Worm (Caenorhabditis elegans) whole organism, young adult: ENCODE measurements around the gene thoc-7.

Source experiments
- F37B4.10 ChIP-seq: fragments of 200-800 bp; sonication (Bioruptor generic); IDR thresholded peaks from 2 replicates; pipeline ENCODE4 v1.3.6; 2022; ENCODE audit warnings: missing genetic modification characterization, missing compliant biosample characterization
- F39B2.1 ChIP-seq: fragments of 200-800 bp; sonication (Bioruptor generic); IDR thresholded peaks from 2 replicates; pipeline ENCODE4 v1.3.6; 2022; ENCODE audit warnings: missing genetic modification reagents, missing genetic modification characterization, missing compliant biosample characterization
- F49E8.2 ChIP-seq: sonication (generic microtip); optimal IDR thresholded peaks from 3 replicates; lab custom pipeline; 2017; ENCODE audit warnings: missing genetic modification characterization, mild to moderate bottlenecking, missing compliant biosample characterization, antibody characterized with exemption, moderate library complexity; ENCODE audit not compliant: insufficient read depth
- K12H6.12 ChIP-seq: fragments of 200-800 bp; sonication (Bioruptor generic); optimal IDR thresholded peaks from 2 replicates; lab custom pipeline; 2018; ENCODE audit warnings: mild to moderate bottlenecking, missing genetic modification characterization, missing compliant biosample characterization
- T26A5.8 ChIP-seq: sonication (generic microtip); optimal IDR thresholded peaks from 2 replicates; lab custom pipeline; 2016; ENCODE audit warnings: missing genetic modification characterization, missing compliant biosample characterization
- Y79H2A.3 ChIP-seq: fragments of 200-800 bp; sonication (Bioruptor generic); conservative IDR thresholded peaks from 2 replicates; pipeline ENCODE4 v1.3.6; 2022; ENCODE audit warnings: missing genetic modification reagents, missing genetic modification characterization, missing compliant biosample characterization
- ama-1 ChIP-seq, 3 experiments: fragments of 150-350 bp in 1 of 3; sonication (generic microtip) in 2 of 3; optimal IDR thresholded peaks; 2 replicates each; lab custom pipeline; 2014 to 2018; ENCODE audit warnings: missing biosample characterization in 2 of 3, missing genetic modification characterization in 2 of 3, missing genetic modification reagents in 2 of 3
- aptf-2 ChIP-seq: fragments of 200-800 bp; sonication (Bioruptor generic); conservative IDR thresholded peaks from 2 replicates; pipeline ENCODE4 v1.3.6; 2022; ENCODE audit warnings: missing genetic modification reagents, missing genetic modification characterization, missing compliant biosample characterization
- bed-2 ChIP-seq: fragments of 200-800 bp; sonication (Bioruptor generic); IDR thresholded peaks from 2 replicates; pipeline ENCODE4 v1.3.6; 2022; ENCODE audit warnings: missing genetic modification reagents, missing genetic modification characterization, missing compliant biosample characterization
- ceh-79 ChIP-seq: sonication (generic microtip); optimal IDR thresholded peaks from 2 replicates; lab custom pipeline; 2017; ENCODE audit warnings: mild to moderate bottlenecking, missing genetic modification characterization, missing compliant biosample characterization
- dox-1 ChIP-seq: fragments of 200-800 bp; sonication (Bioruptor generic); IDR thresholded peaks from 2 replicates; pipeline ENCODE4 v1.3.6; 2022; ENCODE audit warnings: missing genetic modification reagents, missing genetic modification characterization, missing compliant biosample characterization
- egl-18 ChIP-seq: fragments of 200-800 bp; sonication (Bioruptor generic); IDR thresholded peaks from 2 replicates; pipeline ENCODE4 v1.3.6; 2022; ENCODE audit warnings: missing genetic modification reagents, missing genetic modification characterization, missing compliant biosample characterization
- egl-44 ChIP-seq: fragments of 200-800 bp; sonication (Bioruptor generic); IDR thresholded peaks from 2 replicates; pipeline ENCODE4 v1.3.6; 2022; ENCODE audit warnings: missing genetic modification reagents, missing genetic modification characterization, missing compliant biosample characterization
- fkh-3 ChIP-seq: sonication (generic microtip); optimal IDR thresholded peaks from 2 replicates; lab custom pipeline; 2016; ENCODE audit warnings: mild to moderate bottlenecking, missing genetic modification characterization, missing compliant biosample characterization
- hmg-1.2 ChIP-seq: fragments of 200-800 bp; sonication (Bioruptor generic); IDR thresholded peaks from 2 replicates; pipeline ENCODE4 v1.3.6; 2022; ENCODE audit warnings: missing genetic modification reagents, missing genetic modification characterization, missing compliant biosample characterization
- hsf-1 ChIP-seq: fragments of 200-800 bp; sonication (Bioruptor generic); IDR thresholded peaks from 2 replicates; pipeline ENCODE4 v1.3.6; 2022; ENCODE audit warnings: missing genetic modification reagents, missing genetic modification characterization, missing compliant biosample characterization
- lag-1 ChIP-seq: fragments of 200-800 bp; sonication (Bioruptor generic); IDR thresholded peaks from 2 replicates; pipeline ENCODE4 v1.3.6; 2022; ENCODE audit warnings: missing genetic modification reagents, missing genetic modification characterization, missing compliant biosample characterization
- let-526 ChIP-seq: fragments of 200-800 bp; sonication (Bioruptor generic); IDR thresholded peaks from 2 replicates; pipeline ENCODE4 v1.3.6; 2022; ENCODE audit warnings: missing genetic modification reagents, missing genetic modification characterization, missing compliant biosample characterization
- lin-26 ChIP-seq: fragments of 200-800 bp; sonication (Bioruptor generic); IDR thresholded peaks from 2 replicates; pipeline ENCODE4 v1.3.6; 2022; ENCODE audit warnings: missing genetic modification reagents, missing genetic modification characterization, missing compliant biosample characterization
- lin-40 ChIP-seq: sonication (generic microtip); optimal IDR thresholded peaks from 2 replicates; lab custom pipeline; 2016; ENCODE audit warnings: missing genetic modification characterization, mild to moderate bottlenecking, missing compliant biosample characterization, missing genotype, missing genetic modification reagents
- lsl-1 ChIP-seq: fragments of 200-800 bp; sonication (Bioruptor generic); optimal IDR thresholded peaks from 2 replicates; lab custom pipeline; 2018; ENCODE audit warnings: mild to moderate bottlenecking, missing genetic modification characterization, moderate library complexity, missing compliant biosample characterization
- madf-10 ChIP-seq: sonication (generic microtip); optimal IDR thresholded peaks from 2 replicates; lab custom pipeline; 2016; ENCODE audit warnings: mild to moderate bottlenecking, missing genetic modification characterization, missing compliant biosample characterization
- madf-3 ChIP-seq: fragments of 200-800 bp; sonication (Bioruptor generic); IDR thresholded peaks from 2 replicates; pipeline ENCODE4 v1.3.6; 2022; ENCODE audit warnings: missing genetic modification reagents, missing genetic modification characterization, missing compliant biosample characterization
- madf-6 ChIP-seq: fragments of 200-800 bp; sonication (Bioruptor generic); IDR thresholded peaks from 2 replicates; pipeline ENCODE4 v1.3.6; 2022; ENCODE audit warnings: missing genetic modification reagents, missing genetic modification characterization, missing compliant biosample characterization
- nfya-1 ChIP-seq: sonication (generic microtip); optimal IDR thresholded peaks from 2 replicates; lab custom pipeline; 2017; ENCODE audit warnings: antibody characterized with exemption, missing compliant biosample characterization, missing genetic modification characterization, borderline replicate concordance; ENCODE audit not compliant: insufficient read depth
- nhr-27 ChIP-seq: fragments of 200-800 bp; sonication (Bioruptor generic); optimal IDR thresholded peaks from 2 replicates; lab custom pipeline; 2018; ENCODE audit warnings: mild to moderate bottlenecking, missing genetic modification characterization, moderate library complexity, missing compliant biosample characterization
- nhr-80 ChIP-seq: sonication (generic microtip); optimal IDR thresholded peaks from 2 replicates; lab custom pipeline; 2016; ENCODE audit warnings: missing genetic modification characterization, missing compliant biosample characterization
- rcor-1 ChIP-seq: fragments of 200-800 bp; sonication (Bioruptor generic); IDR thresholded peaks from 2 replicates; pipeline ENCODE4 v1.3.6; 2022; ENCODE audit warnings: missing genetic modification reagents, missing genetic modification characterization, missing compliant biosample characterization
- snpc-1.1 ChIP-seq: sonication (generic microtip); optimal IDR thresholded peaks from 2 replicates; lab custom pipeline; 2017; ENCODE audit warnings: missing genetic modification characterization, mild to moderate bottlenecking, missing compliant biosample characterization, antibody characterized with exemption, moderate library complexity, missing genotype, missing genetic modification reagents; ENCODE audit not compliant: insufficient read depth
- snpc-1.3 ChIP-seq: sonication (generic microtip); optimal IDR thresholded peaks from 2 replicates; lab custom pipeline; 2017; ENCODE audit warnings: missing genetic modification characterization, mild to moderate bottlenecking, missing compliant biosample characterization, antibody characterized with exemption, moderate library complexity, missing genotype, missing genetic modification reagents; ENCODE audit not compliant: insufficient read depth
- sptf-2 ChIP-seq: fragments of 200-800 bp; sonication (Bioruptor generic); optimal IDR thresholded peaks from 2 replicates; lab custom pipeline; 2018; ENCODE audit warnings: mild to moderate bottlenecking, missing genetic modification characterization, missing compliant biosample characterization
- unc-130 ChIP-seq: sonication (generic microtip); optimal IDR thresholded peaks from 2 replicates; lab custom pipeline; 2016; ENCODE audit warnings: missing genetic modification reagents, missing genetic modification characterization, missing compliant biosample characterization
- xnd-1 ChIP-seq: sonication (generic microtip); optimal IDR thresholded peaks from 2 replicates; lab custom pipeline; 2016; ENCODE audit warnings: missing genotype, missing genetic modification reagents, missing genetic modification characterization, missing compliant biosample characterization
- zfh-2 ChIP-seq: fragments of 200-800 bp; sonication (Bioruptor generic); conservative IDR thresholded peaks from 2 replicates; pipeline ENCODE4 v1.3.6; 2022; ENCODE audit warnings: missing genetic modification reagents, missing genetic modification characterization, missing compliant biosample characterization
- ztf-25 ChIP-seq: fragments of 200-800 bp; sonication (Bioruptor generic); IDR thresholded peaks from 2 replicates; pipeline ENCODE4 v1.3.6; 2022; ENCODE audit warnings: missing genetic modification reagents, missing genetic modification characterization, missing compliant biosample characterization
- ztf-26 ChIP-seq: sonication (generic microtip); optimal IDR thresholded peaks from 2 replicates; lab custom pipeline; 2017; ENCODE audit warnings: missing genetic modification characterization, missing compliant biosample characterization
- ztf-3 ChIP-seq: fragments of 200-800 bp; sonication (Bioruptor generic); optimal IDR thresholded peaks from 2 replicates; lab custom pipeline; 2018; ENCODE audit warnings: mild to moderate bottlenecking, missing genetic modification characterization, missing compliant biosample characterization

The thoc-7 gene

DNA sequence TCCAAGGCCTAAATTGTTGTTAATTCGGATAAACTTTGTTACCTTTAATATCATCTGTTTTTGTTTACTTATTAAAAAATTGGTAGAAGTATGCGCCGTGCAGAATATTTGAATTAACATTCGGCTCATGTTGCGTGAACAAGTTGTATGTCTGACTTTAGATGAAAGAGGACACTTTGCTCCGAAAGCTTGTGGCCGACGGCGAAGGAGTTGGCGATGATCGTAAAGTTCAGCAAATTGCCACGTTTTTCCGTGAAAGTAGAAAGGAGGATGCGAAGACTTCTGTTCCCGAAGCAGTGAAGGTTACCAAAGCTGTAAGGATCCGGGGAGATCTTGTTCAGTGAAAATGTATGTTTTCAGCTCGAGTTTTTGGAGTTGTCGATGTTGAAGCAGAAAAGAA is at the start of gene thoc-7 (continued):
- peak; percentile 71 for TF ChIP-seq rcor-1 (GFP tag; lab: Robert Waterston, UW)
- TF ChIP-seq dox-1 (GFP tag; lab: Robert Waterston, UW): peak; percentile 32; the same call in 1 of the 2 replicates
- TF ChIP-seq ztf-3 (GFP tag; lab: Kevin White, UChicago): no peak
- TF ChIP-seq hsf-1 (GFP tag; lab: Robert Waterston, UW): peak; percentile 80
- peak; percentile 53 for TF ChIP-seq lsl-1
- no peak for TF ChIP-seq let-526
- peak; percentile 24 for TF ChIP-seq xnd-1 (tag; lab: Kevin White, UChicago)
- no peak for TF ChIP-seq Y79H2A.3 (GFP tag; lab: Robert Waterston, UW)
- TF ChIP-seq ama-1 (optimal IDR thresholded peaks at IDR 0.05; lab: Kevin White, UChicago): no peak
- peak in 1 of 2 experiments; percentile 52 for TF ChIP-seq ama-1 (GFP tag; optimal IDR thresholded peaks at IDR 0.05; lab: Kevin White, UChicago)

DNA sequence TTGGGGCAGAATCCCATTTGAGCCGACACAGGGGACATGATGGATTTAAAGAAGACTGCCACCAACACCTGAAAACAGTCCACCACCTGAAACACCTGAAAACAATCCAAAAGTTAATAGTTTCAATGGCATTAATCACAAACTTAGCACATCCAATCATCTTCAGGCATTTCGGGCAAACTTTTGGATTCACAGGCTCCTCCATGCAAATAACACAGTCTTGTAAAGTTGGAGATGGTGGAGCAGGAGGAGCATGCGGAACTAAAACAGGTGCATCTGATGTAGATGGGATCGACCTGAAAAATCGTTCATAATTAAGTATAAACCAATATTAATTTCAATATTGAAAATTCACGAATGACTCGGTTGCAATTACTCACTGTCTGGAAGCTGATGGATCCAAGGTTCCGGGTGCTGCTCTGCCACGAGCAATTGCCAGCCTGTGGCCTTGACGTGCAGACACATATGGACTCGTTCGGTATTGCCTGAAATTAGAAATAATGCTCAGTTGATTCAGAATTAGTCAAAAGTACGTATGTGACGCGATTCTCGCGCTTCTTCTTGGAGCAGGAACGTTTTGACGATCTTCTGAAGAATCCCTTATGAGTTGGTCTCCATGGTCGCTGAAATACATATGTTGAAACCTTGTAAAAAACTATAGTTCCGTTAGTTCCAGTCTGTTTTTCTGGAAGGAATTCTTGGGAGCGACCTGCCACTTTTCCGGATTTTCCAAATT is 48.0 kb upstream of the thoc-7 start:
- TF ChIP-seq hmg-1.2 (GFP tag; lab: Robert Waterston, UW) (no peak), lin-40 (tag; lab: Kevin White, UChicago) (no peak), F37B4.10 (GFP tag; lab: Robert Waterston, UW) (no peak), nhr-80 (tag; lab: Kevin White, UChicago) (no peak), madf-10 (tag; lab: Kevin White, UChicago) (no peak), F39B2.1 (GFP tag; lab: Robert Waterston, UW) (no peak), T26A5.8 (tag; lab: Kevin White, UChicago) (no peak), lag-1 (GFP tag; lab: Robert Waterston, UW) (no peak), ceh-79 (tag; lab: Kevin White, UChicago) (no peak), egl-44 (GFP tag; lab: Robert Waterston, UW) (no peak), bed-2 (GFP tag; lab: Robert Waterston, UW) (no peak), snpc-1.1 (tag; lab: Kevin White, UChicago) (no peak), nhr-27 (tag; lab: Kevin White, UChicago) (no peak), ztf-26 (tag; lab: Kevin White, UChicago) (no peak), madf-6 (GFP tag; lab: Robert Waterston, UW) (no peak), ztf-25 (GFP tag; lab: Robert Waterston, UW) (no peak)

DNA sequence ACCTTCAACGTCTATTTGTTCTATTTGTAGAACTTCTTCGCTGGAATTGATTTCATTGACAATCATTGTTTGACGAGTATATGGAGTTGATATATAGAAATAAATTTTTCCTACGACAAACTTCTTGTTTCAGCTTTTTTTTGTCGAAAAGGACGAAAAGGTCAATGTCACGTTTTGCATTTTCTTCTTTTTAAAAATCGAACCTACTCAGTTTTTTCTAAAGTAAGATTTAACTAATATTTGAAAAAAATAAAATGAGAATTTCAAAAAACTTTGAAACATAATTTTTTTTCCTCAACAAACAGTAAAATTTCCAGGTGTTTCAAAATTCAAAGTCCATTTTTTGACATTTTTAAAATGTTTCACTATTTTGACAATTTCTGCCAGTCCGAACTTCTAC is 46.2 kb upstream of the thoc-7 start, which contains the start of gene H08M01.1:
H08M01.1 (minus strand) TSS at position 101 of the 400 bp plus-strand sequence.
- no peak for TF ChIP-seq egl-18 (GFP tag; lab: Robert Waterston, UW)
- no peak for TF ChIP-seq madf-3 (GFP tag; lab: Robert Waterston, UW)
- TF ChIP-seq dox-1 (GFP tag; lab: Robert Waterston, UW): no peak
- TF ChIP-seq fkh-3 (tag; lab: Kevin White, UChicago): no peak
- no peak for TF ChIP-seq F49E8.2 (tag; lab: Kevin White, UChicago)
- TF ChIP-seq unc-130: no peak
- no peak for TF ChIP-seq lin-26
- TF ChIP-seq nfya-1 (tag; lab: Kevin White, UChicago): no peak
- no peak for TF ChIP-seq madf-6 (GFP tag; lab: Robert Waterston, UW)
- TF ChIP-seq sptf-2 (GFP tag; lab: Kevin White, UChicago): no peak
- no peak for TF ChIP-seq zfh-2 (GFP tag; lab: Robert Waterston, UW)
- no peak for TF ChIP-seq egl-44 (GFP tag; lab: Robert Waterston, UW)
- TF ChIP-seq snpc-1.3 (tag; lab: Kevin White, UChicago): no peak
- no peak for TF ChIP-seq Y79H2A.3 (GFP tag; lab: Robert Waterston, UW)
- TF ChIP-seq aptf-2 (GFP tag; lab: Robert Waterston, UW): no peak
- TF ChIP-seq K12H6.12 (tag; lab: Kevin White, UChicago): no peak
